Fruit fly (Drosophila melanogaster) whole organism, embryonic: ENCODE results near the gene CG43072.
A peak's percentile ranks its signal among the peaks of the same experiment; 100 is the strongest.

ENCODE experiments used
- Bgb ChIP-seq: fragments of 200-800 bp; sonication (Bioruptor generic); IDR thresholded peaks from 2 replicates; pipeline ENCODE4 v1.3.6; 2022; ENCODE audit warnings: missing biosample characterization, missing genetic modification characterization; ENCODE audit not compliant: partially characterized antibody
- Bteb2 ChIP-seq: fragments of 200-800 bp; sonication (Bioruptor generic); optimal IDR thresholded peaks from 2 replicates; lab custom pipeline; 2016; ENCODE audit warnings: missing biosample characterization, missing genetic modification characterization
- CG12769 ChIP-seq: fragments of 200-800 bp; sonication (Bioruptor generic); optimal IDR thresholded peaks from 2 replicates; lab custom pipeline; 2019; ENCODE audit warnings: missing biosample characterization, mild to moderate bottlenecking, missing genetic modification characterization, moderate library complexity
- CG13894 ChIP-seq: fragments of 200-800 bp; sonication (Bioruptor generic); optimal IDR thresholded peaks from 3 replicates; lab custom pipeline; 2018; ENCODE audit warnings: missing biosample characterization, mild to moderate bottlenecking, missing genetic modification characterization, moderate library complexity
- CG2129 ChIP-seq: fragments of 200-800 bp; sonication (Bioruptor generic); IDR thresholded peaks from 2 replicates; pipeline ENCODE4 v1.3.6; 2022; ENCODE audit warnings: missing biosample characterization, missing genetic modification characterization; ENCODE audit not compliant: partially characterized antibody
- CG3163 ChIP-seq: fragments of 200-800 bp; sonication (Bioruptor generic); optimal IDR thresholded peaks from 3 replicates; lab custom pipeline; 2016; ENCODE audit warnings: missing biosample characterization, missing genetic modification characterization
- CG4328 ChIP-seq: fragments of 200-800 bp; sonication (Bioruptor generic); optimal IDR thresholded peaks from 3 replicates; lab custom pipeline; 2017; ENCODE audit warnings: missing biosample characterization, missing genetic modification reagents, missing genetic modification characterization
- CG6175 ChIP-seq: fragments of 200-800 bp; sonication (Bioruptor generic); IDR thresholded peaks from 3 replicates; pipeline ENCODE4 v1.3.6; 2022; ENCODE audit warnings: missing biosample characterization, missing genetic modification characterization
- CG6791 ChIP-seq: fragments of 200-800 bp; sonication (Bioruptor generic); IDR thresholded peaks from 3 replicates; pipeline ENCODE4 v1.3.6; 2022; ENCODE audit warnings: missing biosample characterization, missing genetic modification characterization; ENCODE audit not compliant: partially characterized antibody
- CoRest ChIP-seq: fragments of 200-800 bp; sonication (Bioruptor generic); optimal IDR thresholded peaks from 3 replicates; lab custom pipeline; 2018; ENCODE audit warnings: missing biosample characterization, mild to moderate bottlenecking, missing genetic modification characterization, moderate library complexity
- Deaf1 ChIP-seq: fragments of 200-800 bp; optimal IDR thresholded peaks from 3 replicates; lab custom pipeline; 2019; ENCODE audit warnings: missing biosample characterization, mild to moderate bottlenecking, missing genetic modification characterization, moderate library complexity
- Dll ChIP-seq: fragments of 200-800 bp; sonication (Bioruptor generic); IDR thresholded peaks from 4 replicates; pipeline ENCODE4 v1.3.6; 2022; ENCODE audit warnings: missing biosample characterization, missing genetic modification characterization; ENCODE audit not compliant: partially characterized antibody
- Dp ChIP-seq: fragments of 200-800 bp; sonication (Bioruptor generic); optimal IDR thresholded peaks from 2 replicates; lab custom pipeline; 2018; ENCODE audit warnings: missing biosample characterization, mild to moderate bottlenecking, missing genetic modification characterization, moderate library complexity
- Drgx ChIP-seq: fragments of 200-800 bp; sonication (Bioruptor generic); IDR thresholded peaks from 2 replicates; pipeline ENCODE4 v1.3.6; 2022; ENCODE audit warnings: missing biosample characterization, missing genetic modification characterization
- Ets97D ChIP-seq: fragments of 200-800 bp; sonication (Bioruptor generic); optimal IDR thresholded peaks from 3 replicates; lab custom pipeline; 2016; ENCODE audit warnings: missing biosample characterization, missing genetic modification characterization
- NC2β ChIP-seq: fragments of 200-800 bp; sonication (Bioruptor generic); optimal IDR thresholded peaks from 2 replicates; lab custom pipeline; 2016; ENCODE audit warnings: missing biosample characterization, missing genetic modification characterization
- NFAT ChIP-seq: fragments of 200-800 bp; sonication (Bioruptor generic); IDR thresholded peaks from 2 replicates; pipeline ENCODE4 v1.3.6; 2022; ENCODE audit warnings: missing biosample characterization, missing genetic modification characterization
- Opbp ChIP-seq: fragments of 200-800 bp; sonication (Bioruptor generic); IDR thresholded peaks from 3 replicates; pipeline ENCODE4 v1.3.6; 2022; ENCODE audit warnings: missing biosample characterization, missing genetic modification characterization; ENCODE audit not compliant: partially characterized antibody
- Pdp1 ChIP-seq, 2 experiments: fragments of 200-800 bp; sonication (Bioruptor generic); optimal IDR thresholded peaks; 3 replicates each; lab custom pipeline; 2016; ENCODE audit warnings: missing biosample characterization in 2 of 2, missing genetic modification characterization in 2 of 2, mild to moderate bottlenecking in 1 of 2, moderate library complexity in 1 of 2
- Stat92E ChIP-seq, 3 experiments: fragments of >200 bp in 2 of 3; fragments of 200-800 bp in 1 of 3; sonication (Bioruptor generic) in 1 of 3; optimal IDR thresholded peaks; 2 replicates each; lab custom pipeline; 2017 to 2019; ENCODE audit warnings: missing biosample characterization in 3 of 3, missing genetic modification characterization in 3 of 3, mild to moderate bottlenecking in 1 of 3, moderate library complexity in 1 of 3
- Trl ChIP-seq, 3 experiments: fragments of >200 bp in 2 of 3; fragments of 200-800 bp in 1 of 3; sonication (Bioruptor generic) in 1 of 3; optimal IDR thresholded peaks; 2 replicates in 1 of 3; 3 replicates in 2 of 3; lab custom pipeline; 2016 to 2017; ENCODE audit warnings: missing biosample characterization in 1 of 3, missing genetic modification characterization in 1 of 3
- amos ChIP-seq: fragments of 200-800 bp; sonication (Bioruptor generic); IDR thresholded peaks from 2 replicates; pipeline ENCODE4 v1.3.6; 2022; ENCODE audit warnings: missing biosample characterization, missing genetic modification characterization; ENCODE audit not compliant: partially characterized antibody
- ato ChIP-seq: fragments of 200-800 bp; sonication (Bioruptor generic); IDR thresholded peaks from 2 replicates; pipeline ENCODE4 v1.3.6; 2022; ENCODE audit warnings: missing biosample characterization, missing genetic modification characterization; ENCODE audit not compliant: partially characterized antibody
- bbx ChIP-seq: fragments of 200-800 bp; sonication (Bioruptor generic); IDR thresholded peaks from 2 replicates; pipeline ENCODE4 v1.3.6; 2022; ENCODE audit warnings: missing biosample characterization, missing genetic modification characterization; ENCODE audit not compliant: partially characterized antibody
- chinmo ChIP-seq: fragments of 200-800 bp; sonication (Bioruptor generic); IDR thresholded peaks from 4 replicates; pipeline ENCODE4 v1.3.6; 2022; ENCODE audit warnings: missing biosample characterization, missing genetic modification characterization; ENCODE audit not compliant: partially characterized antibody
- ci ChIP-seq: fragments of 200-800 bp; sonication (Bioruptor generic); IDR thresholded peaks from 3 replicates; pipeline ENCODE4 v1.3.6; 2022; ENCODE audit warnings: missing biosample characterization, missing genetic modification characterization
- dan ChIP-seq: fragments of 200-800 bp; sonication (Bioruptor generic); IDR thresholded peaks from 2 replicates; pipeline ENCODE4 v1.3.6; 2022; ENCODE audit warnings: missing biosample characterization, missing genetic modification characterization
- dimm ChIP-seq: fragments of 200-800 bp; sonication (Bioruptor generic); IDR thresholded peaks from 2 replicates; pipeline ENCODE4 v1.3.6; 2022; ENCODE audit warnings: missing biosample characterization, missing genetic modification characterization
- ewg ChIP-seq: fragments of 200-800 bp; sonication (Bioruptor generic); optimal IDR thresholded peaks from 3 replicates; lab custom pipeline; 2017; ENCODE audit warnings: mild to moderate bottlenecking, missing biosample characterization, missing genetic modification reagents, missing genetic modification characterization
- gce ChIP-seq: fragments of 200-800 bp; sonication (Bioruptor generic); IDR thresholded peaks from 3 replicates; pipeline ENCODE4 v1.3.6; 2022; ENCODE audit warnings: missing biosample characterization, missing genetic modification characterization
- gcm2 ChIP-seq: fragments of 200-800 bp; sonication (Bioruptor generic); optimal IDR thresholded peaks from 2 replicates; lab custom pipeline; 2016; ENCODE audit warnings: missing biosample characterization, missing genetic modification characterization
- gro ChIP-seq: fragments of 200-800 bp; sonication (Bioruptor generic); optimal IDR thresholded peaks from 2 replicates; lab custom pipeline; 2016; ENCODE audit warnings: missing biosample characterization, missing genetic modification characterization
- gsb-n ChIP-seq: fragments of 200-800 bp; sonication (Bioruptor generic); optimal IDR thresholded peaks from 3 replicates; lab custom pipeline; 2018; ENCODE audit warnings: missing biosample characterization, mild to moderate bottlenecking, missing genetic modification characterization
- gt ChIP-seq: fragments of 200-800 bp; sonication (Bioruptor generic); IDR thresholded peaks from 2 replicates; pipeline ENCODE4 v1.3.6; 2022; ENCODE audit warnings: missing biosample characterization, missing genetic modification characterization
- hkb ChIP-seq, 2 experiments: fragments of 200-800 bp in 1 of 2; fragments of >200 bp in 1 of 2; sonication (Bioruptor generic) in 1 of 2; IDR thresholded peaks in 1 of 2; optimal IDR thresholded peaks in 1 of 2; 2 replicates each; pipeline versions ENCODE4 v1.3.6 to Lab custom; 2017 to 2022; ENCODE audit warnings: missing biosample characterization in 1 of 2, missing genetic modification characterization in 1 of 2
- nmo ChIP-seq: fragments of 200-800 bp; sonication (Bioruptor generic); optimal IDR thresholded peaks from 2 replicates; lab custom pipeline; 2018; ENCODE audit warnings: missing biosample characterization, mild to moderate bottlenecking, missing genetic modification characterization, moderate library complexity
- odd ChIP-seq: fragments of 200-800 bp; sonication (Bioruptor generic); optimal IDR thresholded peaks from 2 replicates; lab custom pipeline; 2017; ENCODE audit warnings: missing biosample characterization, mild to moderate bottlenecking, missing genetic modification characterization
- pnt ChIP-seq: fragments of 200-800 bp; sonication (Bioruptor generic); optimal IDR thresholded peaks from 3 replicates; lab custom pipeline; 2016; ENCODE audit warnings: missing biosample characterization, missing genetic modification characterization
- sna ChIP-seq: fragments of 200-800 bp; sonication (Bioruptor generic); IDR thresholded peaks from 2 replicates; pipeline ENCODE4 v1.3.6; 2022; ENCODE audit warnings: missing biosample characterization, missing genetic modification characterization; ENCODE audit not compliant: partially characterized antibody
- sr ChIP-seq: fragments of 200-800 bp; sonication (Bioruptor generic); IDR thresholded peaks from 3 replicates; pipeline ENCODE4 v1.3.6; 2022; ENCODE audit warnings: missing biosample characterization, missing genetic modification characterization
- vvl ChIP-seq: fragments of 200-800 bp; sonication (Bioruptor generic); IDR thresholded peaks from 2 replicates; pipeline ENCODE4 v1.3.6; 2022; ENCODE audit warnings: missing biosample characterization, missing genetic modification characterization
- z ChIP-seq: fragments of 200-800 bp; sonication (Bioruptor generic); IDR thresholded peaks from 3 replicates; pipeline ENCODE4 v1.3.6; 2022; ENCODE audit warnings: missing biosample characterization, missing genetic modification characterization
- zen2 ChIP-seq: fragments of 200-800 bp; sonication (Bioruptor generic); IDR thresholded peaks from 3 replicates; pipeline ENCODE4 v1.3.6; 2022; ENCODE audit warnings: missing biosample characterization, missing genetic modification characterization; ENCODE audit not compliant: partially characterized antibody

The CG43072 gene

DNA sequence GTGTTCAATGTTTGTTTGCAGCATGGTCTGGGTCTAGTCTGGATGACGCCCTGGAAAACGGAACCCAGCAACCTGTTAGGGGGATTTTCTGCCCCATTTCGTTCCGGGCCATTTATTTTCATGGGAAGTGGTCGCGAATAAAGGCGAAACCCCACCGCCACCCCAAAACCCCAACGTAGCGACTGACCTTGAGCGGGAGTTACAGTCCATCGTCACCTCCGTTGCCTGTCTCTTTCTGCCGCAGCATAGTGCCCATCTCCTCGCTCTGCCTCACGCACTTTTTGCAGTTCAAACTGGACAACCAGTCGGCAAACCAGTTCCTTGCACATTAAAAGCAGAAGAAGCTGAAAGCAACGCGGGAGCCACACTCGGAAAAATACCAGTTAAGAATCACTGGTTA is 33.0 kb downstream of the CG43072 start:
- TF ChIP-seq NFAT (GFP tag; lab: Robert Waterston, UW) (0 out of 2 replicates have a peak, but pooled peaks have one; percentile 8), CG12769 (peak; percentile 9), Opbp (GFP tag; lab: Robert Waterston, UW) (no peak), CG3163 (no peak), Drgx (GFP tag; lab: Robert Waterston, UW) (0 out of 2 replicates have a peak, but pooled peaks have one; percentile 5), chinmo (GFP tag; lab: Robert Waterston, UW) (0 out of 4 replicates have a peak, but pooled peaks have one; percentile 9), CG6175 (GFP tag; lab: Robert Waterston, UW) (0 out of 3 replicates have a peak, but pooled peaks have one; percentile 23)

dm6 chr3L:21099019-21099447 is 33.4 kb downstream of the CG43072 start:
- TF ChIP-seq Drgx (GFP tag; lab: Robert Waterston, UW) (0 out of 2 replicates have a peak, but pooled peaks have one; percentile 2), zen2 (GFP tag; lab: Robert Waterston, UW) (no peak), bbx (GFP tag; lab: Robert Waterston, UW) (no peak), Pdp1 (GFP tag; optimal IDR thresholded peaks at IDR 0.05; lab: Kevin White, UChicago) (peak in 1 of 2 experiments; percentile 46)

DNA sequence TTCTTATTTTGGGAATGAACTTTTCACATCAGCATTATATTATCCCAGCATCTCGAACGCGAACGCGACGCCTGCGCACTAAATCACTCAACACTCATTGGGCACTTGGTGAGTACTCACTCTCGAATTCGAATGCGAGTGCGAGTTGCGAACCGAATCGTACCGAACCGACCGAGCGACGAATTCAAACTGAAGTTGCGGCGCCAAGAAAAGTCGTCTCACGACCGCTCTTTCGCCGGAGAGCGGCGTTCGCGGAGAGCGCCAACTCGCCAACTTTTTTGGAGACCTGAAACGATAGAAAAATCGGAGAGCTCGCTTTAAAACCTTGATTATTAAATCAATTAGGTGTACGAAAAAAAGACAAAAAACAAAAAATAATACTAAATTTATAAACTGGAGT is 34.3 kb downstream of the CG43072 start:
- TF ChIP-seq CoRest (tag; lab: Kevin White, UChicago) (no peak), CG2129 (GFP tag; lab: Robert Waterston, UW) (no peak), nmo (no peak), bbx (GFP tag; lab: Robert Waterston, UW) (peak; percentile 36; the same call in 1 of the 2 replicates), gro (GFP tag; lab: Kevin White, UChicago) (peak; percentile 19), ato (GFP tag; lab: Robert Waterston, UW) (no peak), gcm2 (GFP tag; lab: Kevin White, UChicago) (no peak), Trl (optimal IDR thresholded peaks at IDR 0.05; lab: Kevin White, UChicago) (peak; percentile 52 to 67), Trl (GFP tag; optimal IDR thresholded peaks at IDR 0.05; lab: Kevin White, UChicago) (no peak), sna (GFP tag; lab: Robert Waterston, UW) (0 out of 2 replicates have a peak, but pooled peaks have one; percentile 43), NC2β (GFP tag; lab: Kevin White, UChicago) (no peak), CG6791 (GFP tag; lab: Robert Waterston, UW) (no peak), pnt (GFP tag; lab: Kevin White, UChicago) (no peak), ewg (peak; percentile 65), odd (no peak), ci (GFP tag; lab: Robert Waterston, UW) (peak; percentile 52; the same call in 2 of the 3 replicates), Ets97D (GFP tag; lab: Kevin White, UChicago) (no peak), z (peak; percentile 61; the same call in 1 of the 3 replicates), Deaf1 (tag; lab: Kevin White, UChicago) (peak; percentile 90), sr (0 out of 3 replicates have a peak, but pooled peaks have one; percentile 29), dimm (GFP tag; lab: Robert Waterston, UW) (no peak), Dp (GFP tag; lab: Kevin White, UChicago) (peak; percentile 27), gt (GFP tag; lab: Robert Waterston, UW) (no peak), CG13894 (peak; percentile 44), Dll (GFP tag; lab: Robert Waterston, UW) (0 out of 4 replicates have a peak, but pooled peaks have one; percentile 43), hkb (optimal IDR thresholded peaks at IDR 0.05; lab: Kevin White, UChicago) (no peak), hkb (GFP tag; IDR thresholded peaks at IDR 0.05; lab: Robert Waterston, UW) (0 out of 2 replicates have a peak, but pooled peaks have one; percentile 28), Bteb2 (GFP tag; lab: Kevin White, UChicago) (no peak), dan (GFP tag; lab: Robert Waterston, UW) (no peak), gce (GFP tag; lab: Robert Waterston, UW) (peak; percentile 56; the same call in 1 of the 3 replicates), CG4328 (GFP tag; lab: Kevin White, UChicago) (no peak), Stat92E (GFP tag; optimal IDR thresholded peaks at IDR 0.05; lab: Kevin White, UChicago) (no peak), vvl (peak; percentile 34; the same call in 1 of the 2 replicates), Bgb (0 out of 2 replicates have a peak, but pooled peaks have one; percentile 37), gsb-n (tag; lab: Kevin White, UChicago) (no peak), amos (GFP tag; lab: Robert Waterston, UW) (peak; percentile 9; the same call in 1 of the 2 replicates)
